Fruit fly (Drosophila melanogaster): ENCODE measurements around the gene CG4686.

Gene CG4686

DNA sequence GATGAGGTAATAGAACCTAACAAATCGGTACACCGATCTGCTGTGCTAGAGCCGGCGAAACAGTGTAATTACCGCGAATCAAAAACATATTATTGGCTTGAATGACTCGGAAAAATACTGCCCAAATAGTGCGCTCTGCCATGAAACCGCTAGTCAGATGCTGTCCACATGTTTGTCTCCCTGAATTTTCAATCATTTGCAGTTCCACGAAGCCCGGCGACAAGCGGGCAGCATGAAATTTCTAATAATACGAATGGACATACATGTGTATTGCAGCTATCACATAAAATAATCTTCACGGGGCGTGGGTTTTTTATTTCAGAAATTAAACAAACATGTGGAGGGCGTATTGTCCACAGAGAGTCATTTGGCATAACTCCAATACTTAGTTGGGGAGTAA lies 5.4 kb upstream of the CG4686 start:
- TF ChIP-seq jim (GFP tag; optimal IDR thresholded peaks at IDR 0.05): no peak
- no peak for TF ChIP-seq GATAd (GFP tag; optimal IDR thresholded peaks at IDR 0.05)
- TF ChIP-seq Jra (GFP tag; optimal IDR thresholded peaks at IDR 0.05): no peak
- no peak for TF ChIP-seq foxo (GFP tag; optimal IDR thresholded peaks at IDR 0.05)
- TF ChIP-seq Mio (GFP tag; optimal IDR thresholded peaks at IDR 0.05): no peak

dm6 chr3R:19859370-19860033 lies 4.8 kb upstream of the CG4686 start:
- no peak for TF ChIP-seq Vsx2 (GFP tag; optimal IDR thresholded peaks at IDR 0.05; ENCODE audit: partially characterized antibody)
- no peak for TF ChIP-seq tai (GFP tag; optimal IDR thresholded peaks at IDR 0.05)
- TF ChIP-seq Hr83 (GFP tag; optimal IDR thresholded peaks at IDR 0.05; ENCODE audit: poor library complexity, severe bottlenecking): no peak
- no peak for TF ChIP-seq CrebA (GFP tag; optimal IDR thresholded peaks at IDR 0.05; ENCODE audit: borderline replicate concordance)
- TF ChIP-seq GATAd (GFP tag; optimal IDR thresholded peaks at IDR 0.05): no peak
- peak; percentile 76 for TF ChIP-seq br (GFP tag; optimal IDR thresholded peaks at IDR 0.05)
- TF ChIP-seq Hr78 (GFP tag; optimal IDR thresholded peaks at IDR 0.05): no peak
- TF ChIP-seq rgr (GFP tag; optimal IDR thresholded peaks at IDR 0.05): no peak
- no peak for TF ChIP-seq Myc (optimal IDR thresholded peaks at IDR 0.05)
- TF ChIP-seq Mio (GFP tag; optimal IDR thresholded peaks at IDR 0.05): no peak
- no peak for TF ChIP-seq usp (GFP tag; optimal IDR thresholded peaks at IDR 0.05)
- TF ChIP-seq CG9705 (GFP tag; optimal IDR thresholded peaks at IDR 0.05): no peak
- no peak for TF ChIP-seq lola (GFP tag; optimal IDR thresholded peaks at IDR 0.05)
- TF ChIP-seq h (GFP tag; optimal IDR thresholded peaks at IDR 0.05): peak; percentile 57
- no peak for TF ChIP-seq jim (GFP tag; optimal IDR thresholded peaks at IDR 0.05)
- no peak for TF ChIP-seq Abd-B (GFP tag; optimal IDR thresholded peaks at IDR 0.05)
- TF ChIP-seq dl (GFP tag; optimal IDR thresholded peaks at IDR 0.05; ENCODE audit: insufficient read depth in 1 of 2, partially characterized antibody in 2 of 2): no peak
- TF ChIP-seq foxo (GFP tag; optimal IDR thresholded peaks at IDR 0.05): peak in 1 of 2 experiments; percentile 27
- no peak for TF ChIP-seq Rel (GFP tag; optimal IDR thresholded peaks at IDR 0.05)
- TF ChIP-seq Rel (tag; optimal IDR thresholded peaks at IDR 0.05): peak; percentile 49
- no peak for TF ChIP-seq CG32264 (GFP tag; optimal IDR thresholded peaks at IDR 0.05)
- no peak for TF ChIP-seq N (GFP tag; optimal IDR thresholded peaks at IDR 0.05)
- TF ChIP-seq Hnf4 (GFP tag; optimal IDR thresholded peaks at IDR 0.05): peak; percentile 24
- TF ChIP-seq Jra (GFP tag; optimal IDR thresholded peaks at IDR 0.05): no peak
- TF ChIP-seq dsf (GFP tag; optimal IDR thresholded peaks at IDR 0.05; ENCODE audit: borderline replicate concordance): no peak
- no peak for TF ChIP-seq woc (GFP tag; optimal IDR thresholded peaks at IDR 0.05)
- TF ChIP-seq pan (optimal IDR thresholded peaks at IDR 0.05): no peak
- no peak for TF ChIP-seq sage (GFP tag; optimal IDR thresholded peaks at IDR 0.05)
- no peak for TF ChIP-seq sv (GFP tag; optimal IDR thresholded peaks at IDR 0.05)
- no peak for TF ChIP-seq Dfd (GFP tag; optimal IDR thresholded peaks at IDR 0.05)
- peak; percentile 40 for TF ChIP-seq psq (GFP tag; optimal IDR thresholded peaks at IDR 0.05)
- TF ChIP-seq Dif (GFP tag; optimal IDR thresholded peaks at IDR 0.05; ENCODE audit: partially characterized antibody): no peak
- peak; percentile 32 for TF ChIP-seq fru (GFP tag; optimal IDR thresholded peaks at IDR 0.05)
- no peak for TF ChIP-seq brk (GFP tag; optimal IDR thresholded peaks at IDR 0.05)
- TF ChIP-seq Sp1 (GFP tag; optimal IDR thresholded peaks at IDR 0.05): no peak
- TF ChIP-seq OdsH (GFP tag; optimal IDR thresholded peaks at IDR 0.05): peak; percentile 28
- TF ChIP-seq HLH106 (tag; optimal IDR thresholded peaks at IDR 0.05): peak; percentile 8
- TF ChIP-seq dmrt93B (GFP tag; optimal IDR thresholded peaks at IDR 0.05): no peak
- peak; percentile 30 for TF ChIP-seq ey (GFP tag; optimal IDR thresholded peaks at IDR 0.05)

All from whole organism, wandering third instar larva.